Worm (Caenorhabditis elegans): Measurements from ENCODE around the gene F13D12.8.
A peak's percentile ranks its signal among the peaks of the same experiment; 100 is the strongest.

The F13D12.8 gene

ce11 chrII:11756684-11757107, 24.3 kb upstream of the F13D12.8 start:
- TF ChIP-seq F13C5.2 (tag; optimal IDR thresholded peaks at IDR 0.05) (no peak), tra-4 (tag; optimal IDR thresholded peaks at IDR 0.05) (no peak), hnd-1 (tag; optimal IDR thresholded peaks at IDR 0.05) (peak; percentile 2), ceh-36 (tag; optimal IDR thresholded peaks at IDR 0.05) (no peak), scrt-1 (GFP tag; IDR thresholded peaks at IDR 0.05) (no peak), hmbx-1 (tag; optimal IDR thresholded peaks at IDR 0.05) (no peak), tbx-37 (GFP tag; conservative IDR thresholded peaks at IDR 0.05) (no peak), B0310.2 (tag; optimal IDR thresholded peaks at IDR 0.05) (no peak), hmg-4 (GFP tag; optimal IDR thresholded peaks at IDR 0.05) (no peak), sea-1 (GFP tag; conservative IDR thresholded peaks at IDR 0.05) (peak; percentile 71; the same call in 1 of the 2 replicates), aly-1 (tag; optimal IDR thresholded peaks at IDR 0.05) (no peak), ets-7 (tag; optimal IDR thresholded peaks at IDR 0.05) (no peak), tbx-11 (GFP tag; IDR thresholded peaks at IDR 0.05) (no peak), ama-1 (optimal IDR thresholded peaks at IDR 0.05) (peak; percentile 46), ceh-13 (GFP tag; optimal IDR thresholded peaks at IDR 0.05) (no peak), flt-1 (GFP tag; IDR thresholded peaks at IDR 0.05) (no peak), pes-1 (GFP tag; IDR thresholded peaks at IDR 0.05) (0 out of 2 replicates have a peak, but pooled peaks have one; percentile 46)

ce11 chrII:11753186-11753585, 20.8 kb upstream of the F13D12.8 start:
- TF ChIP-seq ceh-36 (tag; optimal IDR thresholded peaks at IDR 0.05) (no peak), pes-1 (GFP tag; IDR thresholded peaks at IDR 0.05) (no peak), hnd-1 (tag; optimal IDR thresholded peaks at IDR 0.05) (no peak), B0310.2 (tag; optimal IDR thresholded peaks at IDR 0.05) (no peak), sea-1 (GFP tag; conservative IDR thresholded peaks at IDR 0.05) (no peak), F13C5.2 (tag; optimal IDR thresholded peaks at IDR 0.05) (no peak), ets-7 (tag; optimal IDR thresholded peaks at IDR 0.05) (no peak), ama-1 (optimal IDR thresholded peaks at IDR 0.05) (no peak), tra-4 (tag; optimal IDR thresholded peaks at IDR 0.05) (no peak)

DNA sequence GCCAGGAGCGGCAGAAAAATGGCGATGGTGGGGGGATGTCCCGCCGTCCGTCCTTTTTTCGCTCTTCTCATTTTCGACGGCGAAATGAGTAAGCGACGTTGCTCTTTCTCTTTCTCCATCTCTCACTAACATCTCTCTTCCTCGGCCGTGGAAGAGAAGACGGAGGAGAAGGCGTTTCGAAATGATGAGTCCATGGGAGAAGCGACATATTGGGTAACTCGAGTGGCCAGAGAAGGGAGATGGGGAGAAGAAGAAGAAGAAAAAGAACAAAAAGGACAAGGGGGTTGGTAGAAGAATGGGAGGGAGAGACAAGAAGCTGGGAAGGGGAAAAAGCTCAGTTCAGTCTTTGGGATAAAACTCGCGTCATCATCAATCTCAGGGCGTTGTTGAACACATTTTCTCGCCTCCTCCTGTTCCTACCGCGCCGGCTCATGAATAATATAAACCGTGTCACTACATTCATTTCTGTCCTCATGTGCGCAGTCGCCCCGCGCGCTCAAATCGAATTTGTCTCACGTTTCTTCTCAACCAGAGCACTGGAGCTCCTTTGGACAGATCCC, 19.3 kb upstream of the F13D12.8 start:
- TF ChIP-seq scrt-1 (GFP tag; IDR thresholded peaks at IDR 0.05) (no peak), ceh-13 (GFP tag; optimal IDR thresholded peaks at IDR 0.05) (no peak), aly-1 (tag; optimal IDR thresholded peaks at IDR 0.05) (peak; percentile 33)

ce11 chrII:11749490-11750172, 17.2 kb upstream of the F13D12.8 start:
- TF ChIP-seq sea-1 (GFP tag; conservative IDR thresholded peaks at IDR 0.05) (0 out of 2 replicates have a peak, but pooled peaks have one; percentile 50), ceh-13 (GFP tag; optimal IDR thresholded peaks at IDR 0.05) (no peak), tra-4 (tag; optimal IDR thresholded peaks at IDR 0.05) (no peak), aly-1 (tag; optimal IDR thresholded peaks at IDR 0.05) (peak; percentile 55), ets-7 (tag; optimal IDR thresholded peaks at IDR 0.05) (peak; percentile 35), tbx-37 (GFP tag; conservative IDR thresholded peaks at IDR 0.05) (no peak), scrt-1 (GFP tag; IDR thresholded peaks at IDR 0.05) (0 out of 2 replicates have a peak, but pooled peaks have one; percentile 51), pes-1 (GFP tag; IDR thresholded peaks at IDR 0.05) (peak; percentile 40; the same call in 1 of the 2 replicates), F13C5.2 (tag; optimal IDR thresholded peaks at IDR 0.05) (peak; percentile 90), tbx-11 (GFP tag; IDR thresholded peaks at IDR 0.05) (0 out of 2 replicates have a peak, but pooled peaks have one; percentile 53), hmbx-1 (tag; optimal IDR thresholded peaks at IDR 0.05) (no peak), ama-1 (optimal IDR thresholded peaks at IDR 0.05) (no peak), hmg-4 (GFP tag; optimal IDR thresholded peaks at IDR 0.05) (peak; percentile 93), flt-1 (GFP tag; IDR thresholded peaks at IDR 0.05) (0 out of 2 replicates have a peak, but pooled peaks have one; percentile 43), ceh-36 (tag; optimal IDR thresholded peaks at IDR 0.05) (no peak), hnd-1 (tag; optimal IDR thresholded peaks at IDR 0.05) (no peak), B0310.2 (tag; optimal IDR thresholded peaks at IDR 0.05) (peak; percentile 32)

- no peak for TF ChIP-seq hmg-4 (GFP tag; optimal IDR thresholded peaks at IDR 0.05)
- no peak for TF ChIP-seq pes-1 (GFP tag; IDR thresholded peaks at IDR 0.05)
- no peak for TF ChIP-seq F13C5.2 (tag; optimal IDR thresholded peaks at IDR 0.05)
- TF ChIP-seq ceh-36 (tag; optimal IDR thresholded peaks at IDR 0.05): no peak
- TF ChIP-seq scrt-1 (GFP tag; IDR thresholded peaks at IDR 0.05): no peak
- TF ChIP-seq ceh-13 (GFP tag; optimal IDR thresholded peaks at IDR 0.05): no peak
- TF ChIP-seq tbx-11 (GFP tag; IDR thresholded peaks at IDR 0.05): no peak
- no peak for TF ChIP-seq tbx-37 (GFP tag; conservative IDR thresholded peaks at IDR 0.05)
- no peak for TF ChIP-seq hnd-1 (tag; optimal IDR thresholded peaks at IDR 0.05)
- no peak for TF ChIP-seq flt-1 (GFP tag; IDR thresholded peaks at IDR 0.05)
- TF ChIP-seq ets-7 (tag; optimal IDR thresholded peaks at IDR 0.05): no peak
- no peak for TF ChIP-seq tra-4 (tag; optimal IDR thresholded peaks at IDR 0.05)
- no peak for TF ChIP-seq hmbx-1 (tag; optimal IDR thresholded peaks at IDR 0.05)
- no peak for TF ChIP-seq sea-1 (GFP tag; conservative IDR thresholded peaks at IDR 0.05)
- no peak for TF ChIP-seq B0310.2 (tag; optimal IDR thresholded peaks at IDR 0.05)
- no peak for TF ChIP-seq ama-1 (optimal IDR thresholded peaks at IDR 0.05)
These were observed 16.1 kb upstream of the F13D12.8 start, which contains the start of the genes F44E5.17 and gpb-1 for ce11 chrII:11748494-11748893. Gene F44E5.17 (minus strand): TSS chrII:11748594. Gene gpb-1 (minus strand): TSS chrII:11748611.

ce11 chrII:11747889-11748288, 15.5 kb upstream of the F13D12.8 start:
- TF ChIP-seq ets-7 (tag; optimal IDR thresholded peaks at IDR 0.05) (no peak), hmbx-1 (tag; optimal IDR thresholded peaks at IDR 0.05) (no peak), pes-1 (GFP tag; IDR thresholded peaks at IDR 0.05) (no peak), tra-4 (tag; optimal IDR thresholded peaks at IDR 0.05) (no peak), scrt-1 (GFP tag; IDR thresholded peaks at IDR 0.05) (no peak), ceh-36 (tag; optimal IDR thresholded peaks at IDR 0.05) (no peak), hmg-4 (GFP tag; optimal IDR thresholded peaks at IDR 0.05) (no peak), F13C5.2 (tag; optimal IDR thresholded peaks at IDR 0.05) (no peak), tbx-37 (GFP tag; conservative IDR thresholded peaks at IDR 0.05) (no peak)

ce11 chrII:11746782-11747288, 14.4 kb upstream of the F13D12.8 start:
- peak; percentile 75 for TF ChIP-seq hmg-4 (GFP tag; optimal IDR thresholded peaks at IDR 0.05)
- TF ChIP-seq F13C5.2 (tag; optimal IDR thresholded peaks at IDR 0.05): peak; percentile 72
- peak; percentile 32; the same call in 1 of the 2 replicates for TF ChIP-seq scrt-1 (GFP tag; IDR thresholded peaks at IDR 0.05)
- peak; percentile 52 for TF ChIP-seq aly-1 (tag; optimal IDR thresholded peaks at IDR 0.05)
- TF ChIP-seq pes-1 (GFP tag; IDR thresholded peaks at IDR 0.05): peak; percentile 33; the same call in 1 of the 2 replicates
- TF ChIP-seq sea-1 (GFP tag; conservative IDR thresholded peaks at IDR 0.05): no peak
- 0 out of 2 replicates have a peak, but pooled peaks have one; percentile 16 for TF ChIP-seq flt-1 (GFP tag; IDR thresholded peaks at IDR 0.05)
- no peak for TF ChIP-seq tbx-37 (GFP tag; conservative IDR thresholded peaks at IDR 0.05)
- TF ChIP-seq B0310.2 (tag; optimal IDR thresholded peaks at IDR 0.05): peak; percentile 19

Measured in whole organism, early embryonic.